Worm (Caenorhabditis elegans) whole organism, mixed stage, embryonic: ENCODE data around the gene Y51H4A.941.

Source experiments
- elt-3 ChIP-seq: fragments of 150-350 bp; optimal IDR thresholded peaks from 2 replicates; lab custom pipeline; 2014; ENCODE audit warnings: missing biosample characterization, missing genetic modification characterization
- nhr-237 ChIP-seq: fragments of 150-350 bp; optimal IDR thresholded peaks from 2 replicates; lab custom pipeline; 2014; ENCODE audit warnings: missing biosample characterization, missing genetic modification characterization
- sptf-1 ChIP-seq: sonication (generic microtip); optimal IDR thresholded peaks from 2 replicates; lab custom pipeline; 2017; ENCODE audit warnings: mild to moderate bottlenecking, missing genetic modification characterization, moderate library complexity, missing compliant biosample characterization
- unc-39 ChIP-seq: fragments of 150-350 bp; optimal IDR thresholded peaks from 2 replicates; lab custom pipeline; 2014; ENCODE audit warnings: missing biosample characterization, missing genetic modification characterization

ce11 chrIV:16706950-16707349 lies 12.5 kb upstream of the Y51H4A.941 start:
- TF ChIP-seq nhr-237 (tag; lab: Kevin White, UChicago) (no peak), elt-3 (tag; lab: Kevin White, UChicago) (no peak), sptf-1 (tag; lab: Kevin White, UChicago) (no peak), unc-39 (no peak)
